Fruit fly (Drosophila melanogaster): ENCODE results near the gene MtnB.

DNA sequence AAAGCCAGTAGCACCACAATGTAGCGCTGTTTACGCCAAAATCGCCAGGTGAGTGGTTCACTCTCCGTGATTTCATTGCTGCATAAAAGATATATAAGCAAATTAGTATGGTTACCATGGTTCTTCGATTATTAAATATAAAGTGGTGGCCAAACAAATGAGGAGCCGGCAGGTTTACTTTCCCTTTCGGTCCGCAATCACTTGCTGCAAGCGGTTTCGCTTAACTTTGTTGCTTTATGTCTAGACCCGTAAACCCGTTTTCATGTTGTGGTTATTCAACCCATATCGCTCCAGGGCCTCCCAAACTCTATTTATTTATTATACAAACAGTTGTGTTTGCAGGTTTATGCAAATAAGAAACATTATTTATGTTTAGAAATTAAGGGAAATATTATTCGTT lies 5.8 kb upstream of the MtnB start:
- TF ChIP-seq psq (optimal IDR thresholded peaks at IDR 0.05) (no peak), Sin3A (optimal IDR thresholded peaks at IDR 0.05) (no peak), h (optimal IDR thresholded peaks at IDR 0.05) (no peak), ttk (optimal IDR thresholded peaks at IDR 0.05) (no peak)
